Fruit fly (Drosophila melanogaster): ENCODE data around the gene CG7194.

CG7194 gene

dm6 chr3L:8289336-8290258 is 14.3 kb downstream of the CG7194 start, which contains the start of gene cert:
Gene cert, minus strand, starts transcription at chr3L:8289870.
- no peak for TF ChIP-seq CG15269 (tag; optimal IDR thresholded peaks at IDR 0.05)
- no peak for TF ChIP-seq CkIIα-i1 (GFP tag; IDR thresholded peaks at IDR 0.05)
- TF ChIP-seq CG9797 (GFP tag; optimal IDR thresholded peaks at IDR 0.05), result peak; percentile 17
- TF ChIP-seq MTF-1 (GFP tag; optimal IDR thresholded peaks at IDR 0.05; ENCODE audit: borderline replicate concordance), result no peak
- TF ChIP-seq MESR4 (GFP tag; optimal IDR thresholded peaks at IDR 0.05), result peak; percentile 72
- TF ChIP-seq chif (GFP tag; optimal IDR thresholded peaks at IDR 0.05), result no peak
- no peak for TF ChIP-seq CG3838 (GFP tag; optimal IDR thresholded peaks at IDR 0.05)
- no peak for TF ChIP-seq CG5180 (GFP tag; optimal IDR thresholded peaks at IDR 0.05)
- 0 out of 2 replicates have a peak, but pooled peaks have one; percentile 25 for TF ChIP-seq Awh (GFP tag; IDR thresholded peaks at IDR 0.05)
- no peak for TF ChIP-seq bsh (GFP tag; optimal IDR thresholded peaks at IDR 0.05)
- TF ChIP-seq CG7987 (GFP tag; optimal IDR thresholded peaks at IDR 0.05), result no peak
- no peak for TF ChIP-seq odd (GFP tag; optimal IDR thresholded peaks at IDR 0.05)
- no peak for TF ChIP-seq sima (GFP tag; optimal IDR thresholded peaks at IDR 0.05)
- no peak for TF ChIP-seq CG12071 (GFP tag; optimal IDR thresholded peaks at IDR 0.05)
- no peak for TF ChIP-seq caup (GFP tag; optimal IDR thresholded peaks at IDR 0.05; ENCODE audit: severe bottlenecking)
- no peak for TF ChIP-seq twi (tag; optimal IDR thresholded peaks at IDR 0.05)
- peak; percentile 22 to 64 for TF ChIP-seq tll (GFP tag; optimal IDR thresholded peaks at IDR 0.05)
- no peak for TF ChIP-seq gce (GFP tag; IDR thresholded peaks at IDR 0.05)
- no peak for TF ChIP-seq CG33557 (GFP tag; optimal IDR thresholded peaks at IDR 0.05)
- TF ChIP-seq tio (GFP tag; optimal IDR thresholded peaks at IDR 0.05), result no peak
- TF ChIP-seq Hsf (GFP tag; optimal IDR thresholded peaks at IDR 0.05), result peak; percentile 34
- peak; percentile 52 for TF ChIP-seq YL-1 (GFP tag; optimal IDR thresholded peaks at IDR 0.05)
- peak; percentile 89 for TF ChIP-seq stwl (tag; optimal IDR thresholded peaks at IDR 0.05)
- peak; percentile 92 for TF ChIP-seq CG2116 (GFP tag; optimal IDR thresholded peaks at IDR 0.05)
- peak; percentile 98 for TF ChIP-seq Sry-δ (GFP tag; optimal IDR thresholded peaks at IDR 0.05)
- no peak for TF ChIP-seq CG4707 (GFP tag; optimal IDR thresholded peaks at IDR 0.05)
- TF ChIP-seq Atf3 (GFP tag; optimal IDR thresholded peaks at IDR 0.05), result no peak
- TF ChIP-seq CG2678 (tag; optimal IDR thresholded peaks at IDR 0.05), result no peak
- TF ChIP-seq kay (GFP tag; optimal IDR thresholded peaks at IDR 0.05), result peak; percentile 46
- TF ChIP-seq jumu (GFP tag; optimal IDR thresholded peaks at IDR 0.05), result no peak
- no peak for TF ChIP-seq Mad (GFP tag; optimal IDR thresholded peaks at IDR 0.05)
- peak; percentile 70 for TF ChIP-seq nmo (GFP tag; optimal IDR thresholded peaks at IDR 0.05)
- no peak for TF ChIP-seq Ssrp (tag; optimal IDR thresholded peaks at IDR 0.05)
- peak; percentile 53; the same call in 1 of the 2 replicates for TF ChIP-seq CG9932 (GFP tag; IDR thresholded peaks at IDR 0.05)
- TF ChIP-seq TFAM (GFP tag; optimal IDR thresholded peaks at IDR 0.05), result no peak
- no peak for TF ChIP-seq dm (GFP tag; optimal IDR thresholded peaks at IDR 0.05)
- TF ChIP-seq br (optimal IDR thresholded peaks at IDR 0.05), result no peak
- TF ChIP-seq da (GFP tag; optimal IDR thresholded peaks at IDR 0.05), result no peak
- TF ChIP-seq pan (optimal IDR thresholded peaks at IDR 0.05), result no peak
- TF ChIP-seq pan (GFP tag; optimal IDR thresholded peaks at IDR 0.05 in 1 of 2, IDR thresholded peaks at IDR 0.05 in 1 of 2), result no peak
- TF ChIP-seq tap (tag; optimal IDR thresholded peaks at IDR 0.05), result no peak
- peak; percentile 3 for TF ChIP-seq CG3163 (GFP tag; optimal IDR thresholded peaks at IDR 0.05)
- peak; percentile 83 for TF ChIP-seq HLH4C (GFP tag; IDR thresholded peaks at IDR 0.05; ENCODE audit: partially characterized antibody)
- TF ChIP-seq CG12942 (GFP tag; optimal IDR thresholded peaks at IDR 0.05), result no peak
- no peak for TF ChIP-seq psq (GFP tag; optimal IDR thresholded peaks at IDR 0.05)
- no peak for TF ChIP-seq GATAe (GFP tag; conservative IDR thresholded peaks at IDR 0.05)
- peak; percentile 72 for TF ChIP-seq CG15514 (GFP tag; optimal IDR thresholded peaks at IDR 0.05)
- TF ChIP-seq her (GFP tag; optimal IDR thresholded peaks at IDR 0.05), result no peak

Measured in whole organism, embryonic.